Worm (Caenorhabditis elegans) whole organism, L2 larva: ENCODE results near the gene gtf-2H5.

Source experiments
- R02D3.7 ChIP-seq: fragments of 150-350 bp; optimal IDR thresholded peaks from 2 replicates; lab custom pipeline; 2014; ENCODE audit warnings: missing biosample characterization, missing genetic modification characterization
- alr-1 ChIP-seq: fragments of 150-350 bp; optimal IDR thresholded peaks from 2 replicates; lab custom pipeline; 2014; ENCODE audit warnings: missing biosample characterization, missing genetic modification characterization
- ceh-16 ChIP-seq: fragments of 150-350 bp; optimal IDR thresholded peaks from 2 replicates; lab custom pipeline; 2014; ENCODE audit warnings: missing biosample characterization, missing genetic modification characterization
- elt-1 ChIP-seq: fragments of 150-350 bp; optimal IDR thresholded peaks from 2 replicates; lab custom pipeline; 2014; ENCODE audit warnings: missing biosample characterization, missing genetic modification characterization
- elt-3 ChIP-seq: sonication (generic microtip); optimal IDR thresholded peaks from 2 replicates; lab custom pipeline; 2017; ENCODE audit warnings: missing biosample characterization, missing genetic modification characterization
- gmeb-1 ChIP-seq: fragments of 150-350 bp; optimal IDR thresholded peaks from 2 replicates; lab custom pipeline; 2014; ENCODE audit warnings: missing biosample characterization, missing genetic modification characterization
- lin-39 ChIP-seq: fragments of 150-350 bp; optimal IDR thresholded peaks from 2 replicates; lab custom pipeline; 2014; ENCODE audit warnings: missing biosample characterization, missing genetic modification reagents, missing genetic modification characterization
- nhr-129 ChIP-seq: fragments of 150-350 bp; optimal IDR thresholded peaks from 2 replicates; lab custom pipeline; 2014; ENCODE audit warnings: missing biosample characterization, missing genetic modification characterization
- nhr-23 ChIP-seq: fragments of 150-350 bp; optimal IDR thresholded peaks from 2 replicates; lab custom pipeline; 2014; ENCODE audit warnings: missing biosample characterization, missing genetic modification reagents, missing genetic modification characterization
- nhr-77 ChIP-seq: fragments of 150-350 bp; optimal IDR thresholded peaks from 2 replicates; lab custom pipeline; 2014; ENCODE audit warnings: missing biosample characterization, missing genetic modification characterization
- skn-1 ChIP-seq: sonication (generic microtip); optimal IDR thresholded peaks from 2 replicates; lab custom pipeline; 2017; ENCODE audit warnings: missing biosample characterization, missing genetic modification characterization
- sma-3 ChIP-seq: sonication (generic microtip); optimal IDR thresholded peaks from 2 replicates; lab custom pipeline; 2016; ENCODE audit warnings: missing genetic modification reagents, missing genetic modification characterization, missing compliant biosample characterization
- unc-39 ChIP-seq: fragments of 150-350 bp; optimal IDR thresholded peaks from 2 replicates; lab custom pipeline; 2014; ENCODE audit warnings: missing biosample characterization, missing genetic modification characterization
- zag-1 ChIP-seq: fragments of 150-350 bp; optimal IDR thresholded peaks from 2 replicates; lab custom pipeline; 2014; ENCODE audit warnings: missing biosample characterization, missing genetic modification characterization

DNA sequence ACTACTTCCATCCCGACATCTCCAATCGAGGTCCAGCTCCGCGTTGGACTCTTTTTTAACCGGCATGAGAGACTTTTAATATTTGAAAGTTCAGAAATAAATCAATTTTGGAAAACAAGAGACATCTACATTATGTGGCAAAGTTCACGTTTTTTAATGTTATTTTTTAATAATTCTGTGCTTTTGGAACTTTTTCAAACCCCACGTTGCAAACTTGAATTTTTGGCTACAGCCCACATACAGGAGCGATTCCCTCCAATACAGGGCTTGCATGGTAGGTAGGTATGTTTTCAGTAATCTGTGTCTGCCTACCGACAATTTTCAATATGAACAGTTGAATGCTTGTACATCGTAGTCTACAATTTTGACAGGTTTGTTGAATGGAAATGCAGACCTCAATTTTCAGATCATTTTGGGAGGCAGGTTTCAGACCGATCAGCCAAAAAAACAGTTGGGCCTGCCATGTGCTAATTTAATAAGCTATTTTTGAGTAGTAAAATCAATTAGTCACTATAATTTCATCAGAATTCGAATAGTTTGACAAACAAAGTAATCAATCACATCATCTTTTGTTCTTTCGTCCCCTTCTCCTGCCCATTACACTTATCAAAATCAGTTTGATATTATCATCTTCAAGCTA is 28.2 kb upstream of the gtf-2H5 start, which contains the start of the genes Y55B1AR.4 and ttr-7:
- TF ChIP-seq unc-39 (tag; lab: Kevin White, UChicago) (no peak), zag-1 (tag; lab: Kevin White, UChicago) (no peak), ceh-16 (tag; lab: Kevin White, UChicago) (no peak), nhr-23 (tag; lab: Kevin White, UChicago) (no peak), lin-39 (tag; lab: Kevin White, UChicago) (no peak), alr-1 (no peak), skn-1 (no peak), nhr-77 (no peak), elt-3 (no peak), elt-1 (tag; lab: Kevin White, UChicago) (no peak), sma-3 (GFP tag; lab: Kevin White, UChicago) (no peak), nhr-129 (no peak), gmeb-1 (tag; lab: Kevin White, UChicago) (no peak), R02D3.7 (tag; lab: Kevin White, UChicago) (no peak)
